Worm (Caenorhabditis elegans) whole organism, L1 larva: ENCODE measurements around the gene lgc-38.

Experiments
- fkh-4 ChIP-seq: sonication (generic microtip); optimal IDR thresholded peaks from 2 replicates; lab custom pipeline; 2016; ENCODE audit warnings: missing compliant biosample characterization, missing genetic modification characterization, borderline replicate concordance
- lsy-2 ChIP-seq, 2 experiments: fragments of 150-350 bp; optimal IDR thresholded peaks; 2 replicates each; lab custom pipeline; 2014; ENCODE audit warnings: missing biosample characterization in 2 of 2, missing genetic modification characterization in 2 of 2

ce11 chrIII:7062580-7062979, 53.6 kb downstream of the lgc-38 start, which contains the start of gene R01H2.1:
- no peak for TF ChIP-seq lsy-2 (tag; optimal IDR thresholded peaks at IDR 0.05; lab: Kevin White, UChicago)
- no peak for TF ChIP-seq fkh-4 (tag; lab: Kevin White, UChicago)
